Worm (Caenorhabditis elegans) whole organism, L4 larva: ENCODE data around the gene T09F5.1.

Experiments
- D1046.2 ChIP-seq: fragments of 200-800 bp; sonication (Bioruptor generic); IDR thresholded peaks from 2 replicates; pipeline ENCODE4 v1.3.6; 2022; ENCODE audit warnings: missing genetic modification characterization, missing compliant biosample characterization
- F37D6.2 ChIP-seq: sonication (generic microtip); optimal IDR thresholded peaks from 2 replicates; lab custom pipeline; 2016; ENCODE audit warnings: mild to moderate bottlenecking, missing genetic modification characterization, missing compliant biosample characterization
- F44E2.7 ChIP-seq: fragments of 200-800 bp; sonication (Bioruptor generic); IDR thresholded peaks from 2 replicates; pipeline ENCODE4 v2.1.2; 2022; ENCODE audit warnings: missing genetic modification characterization, missing compliant biosample characterization
- R02D3.7 ChIP-seq: fragments of 150-350 bp; sonication (generic microtip); optimal IDR thresholded peaks from 3 replicates; lab custom pipeline; 2014; ENCODE audit warnings: missing biosample characterization, missing genetic modification characterization
- Y105C5A.15 ChIP-seq: fragments of 200-800 bp; sonication (Bioruptor generic); IDR thresholded peaks from 2 replicates; pipeline ENCODE4 v1.3.6; 2022; ENCODE audit warnings: missing genetic modification characterization, missing compliant biosample characterization
- ZK546.5 ChIP-seq, 2 experiments: sonication (generic microtip); optimal IDR thresholded peaks; 2 replicates each; lab custom pipeline; 2017; ENCODE audit warnings: missing biosample characterization in 2 of 2, missing genetic modification characterization in 2 of 2
- aha-1 ChIP-seq: fragments of 150-350 bp; peaks from one replicate; lab custom pipeline; 2014; ENCODE audit warnings: missing biosample characterization, missing genetic modification characterization
- ama-1 ChIP-seq: fragments of 150-350 bp; optimal IDR thresholded peaks from 2 replicates; lab custom pipeline; 2014; ENCODE audit warnings: inconsistent platforms, mixed read lengths
- arid-1 ChIP-seq: fragments of 200-800 bp; sonication (Bioruptor generic); conservative IDR thresholded peaks from 2 replicates; pipeline ENCODE4 v1.3.6; 2022; ENCODE audit warnings: missing genetic modification reagents, missing genetic modification characterization, missing compliant biosample characterization
- ceh-28 ChIP-seq: fragments of 150-350 bp; optimal IDR thresholded peaks from 2 replicates; lab custom pipeline; 2014; ENCODE audit warnings: missing biosample characterization, missing genetic modification reagents, missing genetic modification characterization
- ceh-32 ChIP-seq: sonication (generic microtip); optimal IDR thresholded peaks from 2 replicates; lab custom pipeline; 2016; ENCODE audit warnings: mild to moderate bottlenecking, missing genetic modification characterization, missing compliant biosample characterization; ENCODE audit not compliant: poor library complexity
- ces-1 ChIP-seq: fragments of 150-350 bp; sonication (generic microtip); optimal IDR thresholded peaks from 4 replicates; lab custom pipeline; 2014; ENCODE audit warnings: missing biosample characterization, missing genetic modification reagents, missing genetic modification characterization
- ctbp-1 ChIP-seq: fragments of 200-800 bp; sonication (Bioruptor generic); IDR thresholded peaks from 2 replicates; pipeline ENCODE4 v1.3.6; 2022; ENCODE audit warnings: missing genetic modification reagents, missing genetic modification characterization, missing compliant biosample characterization
- daf-12 ChIP-seq: fragments of 150-350 bp; optimal IDR thresholded peaks from 2 replicates; lab custom pipeline; 2014; ENCODE audit warnings: missing biosample characterization, missing genetic modification reagents, missing genetic modification characterization
- daf-19 ChIP-seq: fragments of 200-800 bp; sonication (Bioruptor generic); conservative IDR thresholded peaks from 2 replicates; pipeline ENCODE4 v1.3.6; 2022; ENCODE audit warnings: missing genetic modification characterization, missing compliant biosample characterization
- dpl-1 ChIP-seq: fragments of 150-350 bp; optimal IDR thresholded peaks from 2 replicates; lab custom pipeline; 2014; ENCODE audit warnings: missing biosample characterization, missing genetic modification reagents, missing genetic modification characterization
- egl-27 ChIP-seq: sonication (generic microtip); optimal IDR thresholded peaks from 3 replicates; lab custom pipeline; 2017; ENCODE audit warnings: missing biosample characterization, missing genetic modification reagents, missing genetic modification characterization
- fkh-10 ChIP-seq: fragments of 150-350 bp; optimal IDR thresholded peaks from 2 replicates; lab custom pipeline; 2014; ENCODE audit warnings: missing biosample characterization, missing genetic modification reagents, missing genetic modification characterization
- fos-1 ChIP-seq: fragments of 150-350 bp; optimal IDR thresholded peaks from 2 replicates; lab custom pipeline; 2014; ENCODE audit warnings: missing biosample characterization, missing genetic modification characterization
- gei-8 ChIP-seq: fragments of 200-800 bp; sonication (Bioruptor generic); optimal IDR thresholded peaks from 2 replicates; lab custom pipeline; 2018; ENCODE audit warnings: mild to moderate bottlenecking, missing genetic modification characterization, missing compliant biosample characterization
- hif-1 ChIP-seq, 2 experiments: sonication (generic microtip); optimal IDR thresholded peaks; 2 replicates each; lab custom pipeline; 2016 to 2017; ENCODE audit warnings: missing compliant biosample characterization in 2 of 2, missing genetic modification characterization in 2 of 2, missing genetic modification reagents in 2 of 2, missing genotype in 2 of 2, mild to moderate bottlenecking in 1 of 2
- hlh-11 ChIP-seq: fragments of 200-800 bp; sonication (Bioruptor generic); optimal IDR thresholded peaks from 2 replicates; lab custom pipeline; 2018; ENCODE audit warnings: mild to moderate bottlenecking, missing genetic modification characterization, missing compliant biosample characterization
- jun-1 ChIP-seq: fragments of 150-350 bp; optimal IDR thresholded peaks from 2 replicates; lab custom pipeline; 2014; ENCODE audit warnings: missing biosample characterization, missing genetic modification reagents, missing genetic modification characterization
- lin-1 ChIP-seq: fragments of 200-800 bp; sonication (Bioruptor generic); IDR thresholded peaks from 2 replicates; pipeline ENCODE4 v1.3.6; 2022; ENCODE audit warnings: missing genetic modification reagents, missing genetic modification characterization, missing compliant biosample characterization
- lin-15B ChIP-seq: fragments of 150-350 bp; sonication (generic microtip); optimal IDR thresholded peaks from 3 replicates; lab custom pipeline; 2014; ENCODE audit warnings: missing biosample characterization, missing genetic modification characterization
- lin-29 ChIP-seq: fragments of 200-800 bp; sonication (Bioruptor generic); IDR thresholded peaks from 2 replicates; pipeline ENCODE4 v1.3.6; 2022; ENCODE audit warnings: missing genetic modification reagents, missing genetic modification characterization, missing compliant biosample characterization
- lin-38 ChIP-seq: fragments of 200-800 bp; sonication (Bioruptor generic); IDR thresholded peaks from 2 replicates; pipeline ENCODE4 v1.3.6; 2022; ENCODE audit warnings: missing genetic modification reagents, missing genetic modification characterization, missing compliant biosample characterization
- lin-39 ChIP-seq: fragments of 150-350 bp; optimal IDR thresholded peaks from 2 replicates; lab custom pipeline; 2014; ENCODE audit warnings: missing biosample characterization, missing genetic modification reagents, missing genetic modification characterization
- lir-3 ChIP-seq: sonication (generic microtip); optimal IDR thresholded peaks from 2 replicates; lab custom pipeline; 2016; ENCODE audit warnings: mild to moderate bottlenecking, missing genetic modification characterization, missing compliant biosample characterization
- lsy-2 ChIP-seq, 2 experiments: fragments of 150-350 bp in 1 of 2; sonication (generic microtip) in 1 of 2; optimal IDR thresholded peaks; 2 replicates each; lab custom pipeline; 2014 to 2017; ENCODE audit warnings: missing biosample characterization in 2 of 2, missing genetic modification characterization in 2 of 2
- madf-9 ChIP-seq: fragments of 200-800 bp; sonication (Bioruptor generic); conservative IDR thresholded peaks from 2 replicates; pipeline ENCODE4 v1.3.6; 2022; ENCODE audit warnings: missing genetic modification reagents, missing genetic modification characterization, missing compliant biosample characterization
- mdl-1 ChIP-seq, 2 experiments: fragments of 150-350 bp in 1 of 2; sonication (generic microtip) in 1 of 2; optimal IDR thresholded peaks; 2 replicates each; lab custom pipeline; 2014 to 2017; ENCODE audit warnings: missing biosample characterization in 2 of 2, missing genetic modification characterization in 2 of 2
- mep-1 ChIP-seq: fragments of 150-350 bp; sonication (generic microtip); optimal IDR thresholded peaks from 3 replicates; lab custom pipeline; 2014; ENCODE audit warnings: missing biosample characterization, missing genetic modification characterization
- mes-2 ChIP-seq: sonication (generic microtip); optimal IDR thresholded peaks from 2 replicates; lab custom pipeline; 2016; ENCODE audit warnings: missing genotype, mild to moderate bottlenecking, missing genetic modification characterization, missing compliant biosample characterization; ENCODE audit not compliant: poor library complexity, severe bottlenecking
- nhr-10 ChIP-seq: fragments of 150-350 bp; optimal IDR thresholded peaks from 2 replicates; lab custom pipeline; 2014; ENCODE audit warnings: missing biosample characterization, missing genetic modification characterization
- nhr-237 ChIP-seq: sonication (generic microtip); optimal IDR thresholded peaks from 2 replicates; lab custom pipeline; 2017; ENCODE audit warnings: missing biosample characterization, missing genetic modification characterization
- nhr-41 ChIP-seq: fragments of 200-800 bp; sonication (Bioruptor generic); IDR thresholded peaks from 2 replicates; pipeline ENCODE4 v1.3.6; 2022; ENCODE audit warnings: missing genetic modification reagents, missing genetic modification characterization, missing compliant biosample characterization
- nhr-6 ChIP-seq: fragments of 150-350 bp; optimal IDR thresholded peaks from 2 replicates; lab custom pipeline; 2014; ENCODE audit warnings: missing biosample characterization, missing genetic modification characterization
- nhr-77 ChIP-seq: fragments of 150-350 bp; optimal IDR thresholded peaks from 2 replicates; lab custom pipeline; 2014; ENCODE audit warnings: missing biosample characterization, missing genetic modification characterization
- pha-4 ChIP-seq, 2 experiments: fragments of 150-350 bp in 1 of 2; fragments of 200-800 bp in 1 of 2; sonication (Bioruptor generic) in 1 of 2; IDR thresholded peaks in 1 of 2; optimal IDR thresholded peaks in 1 of 2; 2 replicates each; pipeline versions ENCODE4 v1.3.6 to Lab custom; 2014 to 2022; ENCODE audit warnings: missing genetic modification characterization in 2 of 2, missing genetic modification reagents in 2 of 2, missing biosample characterization in 1 of 2, missing compliant biosample characterization in 1 of 2
- php-3 ChIP-seq: fragments of 200-800 bp; sonication (Bioruptor generic); IDR thresholded peaks from 2 replicates; pipeline ENCODE4 v1.3.6; 2022; ENCODE audit warnings: missing genetic modification reagents, missing genetic modification characterization, missing compliant biosample characterization
- rbr-2 ChIP-seq: sonication (generic microtip); optimal IDR thresholded peaks from 2 replicates; lab custom pipeline; 2016; ENCODE audit warnings: missing genotype, missing genetic modification characterization, missing compliant biosample characterization
- set-16 ChIP-seq: fragments of 200-800 bp; sonication (Bioruptor generic); IDR thresholded peaks from 2 replicates; pipeline ENCODE4 v1.3.6; 2022; ENCODE audit warnings: missing genetic modification reagents, missing genetic modification characterization, missing compliant biosample characterization
- spr-3 ChIP-seq: fragments of 200-800 bp; sonication (Bioruptor generic); optimal IDR thresholded peaks from 2 replicates; lab custom pipeline; 2018; ENCODE audit warnings: mild to moderate bottlenecking, missing genetic modification characterization, missing compliant biosample characterization
- tag-97 ChIP-seq: fragments of 200-800 bp; sonication (Bioruptor generic); IDR thresholded peaks from 2 replicates; pipeline ENCODE4 v1.3.6; 2022; ENCODE audit warnings: missing genetic modification characterization, missing compliant biosample characterization
- tra-1 ChIP-seq: fragments of 200-800 bp; sonication (Bioruptor generic); IDR thresholded peaks from 2 replicates; pipeline ENCODE4 v1.3.6; 2022; ENCODE audit warnings: missing genetic modification reagents, missing genetic modification characterization, missing compliant biosample characterization
- unc-130 ChIP-seq: sonication (generic microtip); optimal IDR thresholded peaks from 2 replicates; lab custom pipeline; 2016; ENCODE audit warnings: missing genetic modification reagents, missing genetic modification characterization, missing compliant biosample characterization
- unc-62 ChIP-seq, 3 experiments: fragments of 150-350 bp in 1 of 3; sonication (generic microtip); optimal IDR thresholded peaks in 2 of 3; peaks in 1 of 3; 1 replicate in 1 of 3; 2 replicates in 2 of 3; lab custom pipeline; 2014 to 2017; ENCODE audit warnings: missing biosample characterization in 3 of 3, missing genetic modification characterization in 3 of 3, missing genetic modification reagents in 3 of 3, missing genotype in 1 of 3
- vab-7 ChIP-seq: fragments of 200-800 bp; sonication (Bioruptor generic); IDR thresholded peaks from 2 replicates; pipeline ENCODE4 v1.3.6; 2022; ENCODE audit warnings: missing genetic modification reagents, missing genetic modification characterization, missing compliant biosample characterization
- zag-1 ChIP-seq: fragments of 150-350 bp; optimal IDR thresholded peaks from 2 replicates; lab custom pipeline; 2014; ENCODE audit warnings: missing biosample characterization, missing genetic modification characterization
- ztf-7 ChIP-seq: fragments of 150-350 bp; optimal IDR thresholded peaks from 2 replicates; lab custom pipeline; 2014; ENCODE audit warnings: missing biosample characterization, missing genetic modification characterization

Gene T09F5.1

ce11 chrV:15190903-15191302 is 42.0 kb downstream of the T09F5.1 start, which contains the start of gene Y75B12B.11 (continued):
- TF ChIP-seq egl-27 (tag; lab: Kevin White, UChicago), result no peak
- peak; percentile 85 for TF ChIP-seq set-16 (GFP tag; lab: Robert Waterston, UW)
- no peak for TF ChIP-seq ceh-28 (tag; lab: Kevin White, UChicago)
- TF ChIP-seq mep-1 (tag; lab: Kevin White, UChicago), result peak; percentile 92
- TF ChIP-seq nhr-10 (tag; lab: Kevin White, UChicago), result peak; percentile 39
- TF ChIP-seq fos-1, result no peak
- no peak for TF ChIP-seq unc-62 (GFP tag; optimal IDR thresholded peaks at IDR 0.05 in 1 of 2; lab: Kevin White, UChicago)
- TF ChIP-seq unc-62 (tag; optimal IDR thresholded peaks at IDR 0.05; lab: Kevin White, UChicago), result no peak
- peak; percentile 65 for TF ChIP-seq ceh-32 (tag; lab: Kevin White, UChicago)
- TF ChIP-seq ztf-7 (tag; lab: Kevin White, UChicago), result peak; percentile 42
- TF ChIP-seq dpl-1 (GFP tag; lab: Kevin White, UChicago), result peak; percentile 68
- peak; percentile 58 for TF ChIP-seq nhr-77 (tag; lab: Kevin White, UChicago)
- no peak for TF ChIP-seq daf-12 (tag; lab: Kevin White, UChicago)
- TF ChIP-seq mes-2 (tag; lab: Kevin White, UChicago), result peak; percentile 93
- peak in 1 of 2 experiments; percentile 79 for TF ChIP-seq lsy-2 (tag; optimal IDR thresholded peaks at IDR 0.05; lab: Kevin White, UChicago)
- peak; percentile 97 for TF ChIP-seq pha-4 (GFP tag; IDR thresholded peaks at IDR 0.05; lab: Robert Waterston, UW)
- no peak for TF ChIP-seq pha-4 (tag; optimal IDR thresholded peaks at IDR 0.05; lab: Kevin White, UChicago)
- peak; percentile 82 for TF ChIP-seq ama-1 (lab: Kevin White, UChicago)
- TF ChIP-seq daf-19 (GFP tag; lab: Robert Waterston, UW), result peak; percentile 90
- peak; percentile 93 for TF ChIP-seq spr-3 (GFP tag; lab: Kevin White, UChicago)
- TF ChIP-seq tra-1 (GFP tag; lab: Robert Waterston, UW), result peak; percentile 95
- TF ChIP-seq arid-1 (GFP tag; lab: Robert Waterston, UW), result peak; percentile 97
- peak; percentile 57 for TF ChIP-seq jun-1 (tag; lab: Kevin White, UChicago)
- no peak for TF ChIP-seq tag-97 (GFP tag; lab: Robert Waterston, UW)
- TF ChIP-seq ctbp-1 (GFP tag; lab: Robert Waterston, UW), result peak; percentile 93
- peak; percentile 76 for TF ChIP-seq hlh-11 (tag; lab: Kevin White, UChicago)
- peak; percentile 97 for TF ChIP-seq gei-8 (GFP tag; lab: Kevin White, UChicago)
- peak; percentile 72 for TF ChIP-seq F37D6.2
- peak; percentile 85 for TF ChIP-seq lin-29 (GFP tag; lab: Robert Waterston, UW)
- peak; percentile 96 for TF ChIP-seq nhr-6
- no peak for TF ChIP-seq fkh-10 (GFP tag; lab: Kevin White, UChicago)
- TF ChIP-seq R02D3.7, result no peak
- TF ChIP-seq lin-39 (tag; lab: Kevin White, UChicago), result no peak
- no peak for TF ChIP-seq mdl-1 (tag; optimal IDR thresholded peaks at IDR 0.05; lab: Kevin White, UChicago)
- peak; percentile 96 for TF ChIP-seq lin-1 (GFP tag; lab: Robert Waterston, UW)
- no peak for TF ChIP-seq nhr-237 (tag; lab: Kevin White, UChicago)
- TF ChIP-seq ZK546.5 (tag; optimal IDR thresholded peaks at IDR 0.05; lab: Kevin White, UChicago), result no peak
- TF ChIP-seq rbr-2 (tag; lab: Kevin White, UChicago), result peak; percentile 80
- TF ChIP-seq D1046.2 (GFP tag; lab: Robert Waterston, UW), result peak; percentile 96
- peak; percentile 98 for TF ChIP-seq F44E2.7 (GFP tag; lab: Robert Waterston, UW)
- TF ChIP-seq lin-15B (tag; lab: Kevin White, UChicago), result peak; percentile 34
- TF ChIP-seq ces-1 (GFP tag; lab: Kevin White, UChicago), result no peak
- peak; percentile 98 for TF ChIP-seq aha-1 (tag; lab: Kevin White, UChicago)
- TF ChIP-seq nhr-41 (GFP tag; lab: Robert Waterston, UW), result peak; percentile 92
- peak; percentile 39 to 66 for TF ChIP-seq hif-1 (tag; optimal IDR thresholded peaks at IDR 0.05; lab: Kevin White, UChicago)
- TF ChIP-seq Y105C5A.15 (GFP tag; lab: Robert Waterston, UW), result peak; percentile 94
- peak; percentile 98 for TF ChIP-seq vab-7 (GFP tag; lab: Robert Waterston, UW)
- peak; percentile 88 for TF ChIP-seq lir-3 (tag; lab: Kevin White, UChicago)
- TF ChIP-seq lin-38 (GFP tag; lab: Robert Waterston, UW), result peak; percentile 96
- TF ChIP-seq madf-9 (GFP tag; lab: Robert Waterston, UW), result peak; percentile 91
- peak; percentile 93 for TF ChIP-seq php-3 (GFP tag; lab: Robert Waterston, UW)
- no peak for TF ChIP-seq zag-1 (tag; lab: Kevin White, UChicago)
- peak; percentile 92 for TF ChIP-seq unc-130 (GFP tag; lab: Kevin White, UChicago)
